Fruit fly (Drosophila melanogaster): ENCODE measurements around the gene CG14275.

The CG14275 gene

dm6 chr2L:8311091-8311490 is 16.2 kb upstream of the CG14275 start, which contains the start of the genes CG7810 and CG7806 (continued):
- peak; percentile 69 for TF ChIP-seq Hand (GFP tag; optimal IDR thresholded peaks at IDR 0.05)
- TF ChIP-seq CG10431 (GFP tag; optimal IDR thresholded peaks at IDR 0.05), result peak; percentile 84
- TF ChIP-seq Rx (GFP tag; IDR thresholded peaks at IDR 0.05), result peak; percentile 77
- TF ChIP-seq E2f2 (GFP tag; IDR thresholded peaks at IDR 0.05), result peak; percentile 80
- peak; percentile 90 for TF ChIP-seq so (GFP tag; IDR thresholded peaks at IDR 0.05)
- TF ChIP-seq gt (GFP tag; IDR thresholded peaks at IDR 0.05), result peak; percentile 10; the same call in 1 of the 2 replicates
- no peak for TF ChIP-seq hth (optimal IDR thresholded peaks at IDR 0.05)
- peak; percentile 88 for TF ChIP-seq CG11247 (GFP tag; IDR thresholded peaks at IDR 0.05)
- no peak for TF ChIP-seq CG6254 (GFP tag; optimal IDR thresholded peaks at IDR 0.05)
- no peak for TF ChIP-seq dan (GFP tag; IDR thresholded peaks at IDR 0.05)
- TF ChIP-seq BEAF-32 (GFP tag; optimal IDR thresholded peaks at IDR 0.05), result peak; percentile 49
- peak; percentile 88 for TF ChIP-seq CG9727 (GFP tag; optimal IDR thresholded peaks at IDR 0.05)
- TF ChIP-seq oc (tag; optimal IDR thresholded peaks at IDR 0.05), result no peak
- peak; percentile 35 for TF ChIP-seq ac (GFP tag; optimal IDR thresholded peaks at IDR 0.05)
- no peak for TF ChIP-seq Hr39 (optimal IDR thresholded peaks at IDR 0.05)
- TF ChIP-seq CG9932 (GFP tag; IDR thresholded peaks at IDR 0.05), result peak; percentile 89
- TF ChIP-seq schlank (tag; optimal IDR thresholded peaks at IDR 0.05), result peak; percentile 63
- peak; percentile 94 for TF ChIP-seq CG11695 (GFP tag; IDR thresholded peaks at IDR 0.05)
- peak in 1 of 2 experiments; percentile 88 for TF ChIP-seq Eip74EF (GFP tag; optimal IDR thresholded peaks at IDR 0.05)
- TF ChIP-seq Rfx (GFP tag; IDR thresholded peaks at IDR 0.05), result peak; percentile 95
- TF ChIP-seq CG13424 (tag; optimal IDR thresholded peaks at IDR 0.05), result peak; percentile 94
- TF ChIP-seq CG10366 (GFP tag; IDR thresholded peaks at IDR 0.05), result peak; percentile 93
- TF ChIP-seq CG1603 (tag; optimal IDR thresholded peaks at IDR 0.05), result peak; percentile 72
- no peak for TF ChIP-seq CG12769 (tag; optimal IDR thresholded peaks at IDR 0.05)
- TF ChIP-seq cato (GFP tag; optimal IDR thresholded peaks at IDR 0.05; ENCODE audit: borderline replicate concordance), result peak; percentile 75
- TF ChIP-seq jing (GFP tag; optimal IDR thresholded peaks at IDR 0.05), result peak; percentile 58
- peak; percentile 25 for TF ChIP-seq CG4282 (GFP tag; optimal IDR thresholded peaks at IDR 0.05)
- peak; percentile 87 for TF ChIP-seq Hr3 (GFP tag; optimal IDR thresholded peaks at IDR 0.05)
- TF ChIP-seq lmd (GFP tag; IDR thresholded peaks at IDR 0.05), result peak; percentile 90
- peak; percentile 88 for TF ChIP-seq CG15601 (tag; optimal IDR thresholded peaks at IDR 0.05)
- TF ChIP-seq CG2678 (tag; optimal IDR thresholded peaks at IDR 0.05), result peak; percentile 91
- TF ChIP-seq CG17186 (GFP tag; optimal IDR thresholded peaks at IDR 0.05), result peak; percentile 69
- TF ChIP-seq eve (GFP tag; optimal IDR thresholded peaks at IDR 0.05), result no peak
- TF ChIP-seq sim (GFP tag; IDR thresholded peaks at IDR 0.05), result peak; percentile 88
- peak; percentile 69 for TF ChIP-seq CG6272 (GFP tag; IDR thresholded peaks at IDR 0.05)
- peak; percentile 89 for TF ChIP-seq CG12299 (tag; optimal IDR thresholded peaks at IDR 0.05)
- peak; percentile 82 for TF ChIP-seq Dbx (GFP tag; IDR thresholded peaks at IDR 0.05)
- TF ChIP-seq en (GFP tag; optimal IDR thresholded peaks at IDR 0.05), result peak; percentile 92
- peak; percentile 28 for TF ChIP-seq HmgD (GFP tag; optimal IDR thresholded peaks at IDR 0.05)
- peak; percentile 83 for TF ChIP-seq CG12155 (GFP tag; optimal IDR thresholded peaks at IDR 0.05)
- peak; percentile 89 for TF ChIP-seq CG13624 (GFP tag; optimal IDR thresholded peaks at IDR 0.05)
- peak; percentile 63 for TF ChIP-seq CG1792 (GFP tag; optimal IDR thresholded peaks at IDR 0.05)
- peak; percentile 90 for TF ChIP-seq CG7839 (tag; optimal IDR thresholded peaks at IDR 0.05)
- peak; percentile 80 for TF ChIP-seq CG13894 (tag; optimal IDR thresholded peaks at IDR 0.05)
- TF ChIP-seq cwo (GFP tag; optimal IDR thresholded peaks at IDR 0.05), result peak; percentile 74
- peak; percentile 92 for TF ChIP-seq CG2712 (tag; optimal IDR thresholded peaks at IDR 0.05)
- TF ChIP-seq CG8944 (GFP tag; optimal IDR thresholded peaks at IDR 0.05), result peak; percentile 84
- peak; percentile 89 for TF ChIP-seq Drgx (GFP tag; IDR thresholded peaks at IDR 0.05)
- TF ChIP-seq ash1 (GFP tag; optimal IDR thresholded peaks at IDR 0.05), result no peak
- peak; percentile 86 for TF ChIP-seq CG32772 (GFP tag; IDR thresholded peaks at IDR 0.05)
- TF ChIP-seq klu (GFP tag; IDR thresholded peaks at IDR 0.05), result peak; percentile 74
- 0 out of 2 replicates have a peak, but pooled peaks have one; percentile 29 for TF ChIP-seq aop (GFP tag; IDR thresholded peaks at IDR 0.05)

Measured in whole organism, embryonic.